Worm (Caenorhabditis elegans): ENCODE measurements around the gene tag-243.

tag-243 gene

DNA sequence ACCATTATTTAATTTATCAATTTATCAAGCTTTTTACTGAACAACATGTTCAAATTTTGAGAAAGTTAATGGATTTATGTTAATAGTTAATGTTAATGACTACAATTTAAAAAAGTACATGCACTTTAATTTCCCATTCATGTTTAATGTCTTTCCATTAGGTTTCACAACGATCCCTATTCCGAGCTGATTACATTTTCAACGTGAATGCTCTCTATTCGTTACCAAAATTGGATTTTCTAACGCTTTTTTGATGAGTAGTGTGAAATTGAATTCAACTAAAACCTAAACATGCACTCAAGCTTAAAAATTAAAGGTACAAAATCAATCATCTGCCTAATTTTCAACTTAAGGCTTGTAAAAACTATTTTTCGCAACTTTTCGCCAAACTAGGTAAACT, 30.9 kb downstream of the tag-243 start:
- TF ChIP-seq nhr-28 (tag; optimal IDR thresholded peaks at IDR 0.05) = no peak
- peak; percentile 40 for TF ChIP-seq ces-1 (GFP tag; optimal IDR thresholded peaks at IDR 0.05)
- peak; percentile 47 for TF ChIP-seq lin-14 (GFP tag; optimal IDR thresholded peaks at IDR 0.05)
- TF ChIP-seq mab-9 (GFP tag; IDR thresholded peaks at IDR 0.05) = no peak

ce11 chrIII:4656415-4656814, 31.8 kb downstream of the tag-243 start:
- TF ChIP-seq ztf-4 (tag; optimal IDR thresholded peaks at IDR 0.05) (no peak), skn-1 (tag; optimal IDR thresholded peaks at IDR 0.05) (peak; percentile 36), sptf-1 (tag; optimal IDR thresholded peaks at IDR 0.05) (no peak), ces-1 (GFP tag; optimal IDR thresholded peaks at IDR 0.05) (no peak), irx-1 (tag; optimal IDR thresholded peaks at IDR 0.05) (peak; percentile 35), mab-9 (GFP tag; IDR thresholded peaks at IDR 0.05) (0 out of 2 replicates have a peak, but pooled peaks have one; percentile 8), nhr-71 (tag; optimal IDR thresholded peaks at IDR 0.05) (peak; percentile 62), blmp-1 (tag; optimal IDR thresholded peaks at IDR 0.05) (no peak), lin-39 (tag; optimal IDR thresholded peaks at IDR 0.05) (no peak), nhr-12 (tag; optimal IDR thresholded peaks at IDR 0.05) (no peak), jun-1 (tag; optimal IDR thresholded peaks at IDR 0.05) (no peak), dsc-1 (tag; optimal IDR thresholded peaks at IDR 0.05) (no peak), mep-1 (tag; optimal IDR thresholded peaks at IDR 0.05) (peak; percentile 41), Y116A8C.19 (tag; optimal IDR thresholded peaks at IDR 0.05; ENCODE audit: borderline replicate concordance) (no peak), lin-14 (GFP tag; optimal IDR thresholded peaks at IDR 0.05) (peak; percentile 92), ceh-8 (GFP tag; optimal IDR thresholded peaks at IDR 0.05) (no peak), nhr-11 (tag; optimal IDR thresholded peaks at IDR 0.05) (no peak), snu-23 (GFP tag; optimal IDR thresholded peaks at IDR 0.05) (peak; percentile 58), hpl-2 (GFP tag; optimal IDR thresholded peaks at IDR 0.05) (no peak), ceh-82 (tag; optimal IDR thresholded peaks at IDR 0.05) (peak; percentile 51 to 67 (median 53)), ceh-88 (GFP tag; IDR thresholded peaks at IDR 0.05) (no peak), nhr-28 (tag; optimal IDR thresholded peaks at IDR 0.05) (no peak), hlh-4 (tag; optimal IDR thresholded peaks at IDR 0.05) (no peak), lin-13 (GFP tag; optimal IDR thresholded peaks at IDR 0.05) (no peak), mef-2 (tag; optimal IDR thresholded peaks at IDR 0.05) (no peak), elt-2 (tag; optimal IDR thresholded peaks at IDR 0.05) (no peak), egl-27 (tag; optimal IDR thresholded peaks at IDR 0.05) (no peak), F16B12.6 (tag; optimal IDR thresholded peaks at IDR 0.05) (no peak), ztf-11 (tag; optimal IDR thresholded peaks at IDR 0.05) (no peak), unc-130 (tag; optimal IDR thresholded peaks at IDR 0.05) (no peak), zag-1 (tag; optimal IDR thresholded peaks at IDR 0.05) (no peak), dpl-1 (GFP tag; optimal IDR thresholded peaks at IDR 0.05) (peak in 1 of 3 experiments; percentile 8), egl-13 (tag; optimal IDR thresholded peaks at IDR 0.05) (no peak), tbx-2 (tag; optimal IDR thresholded peaks at IDR 0.05) (peak; percentile 62), ama-1 (optimal IDR thresholded peaks at IDR 0.05) (no peak), aha-1 (tag; optimal IDR thresholded peaks at IDR 0.05) (no peak), nhr-20 (tag; optimal IDR thresholded peaks at IDR 0.05) (no peak), elt-3 (tag; optimal IDR thresholded peaks at IDR 0.05) (no peak), efl-1 (optimal IDR thresholded peaks at IDR 0.05) (peak; percentile 31 to 40), efl-1 (GFP tag; optimal IDR thresholded peaks at IDR 0.05 in 1 of 2) (peak in 1 of 2 experiments; percentile 11), rnt-1 (tag; optimal IDR thresholded peaks at IDR 0.05) (peak; percentile 13), fkh-4 (tag; optimal IDR thresholded peaks at IDR 0.05; ENCODE audit: borderline replicate concordance) (no peak), unc-98 (GFP tag; IDR thresholded peaks at IDR 0.05) (no peak), alr-1 (tag; optimal IDR thresholded peaks at IDR 0.05; ENCODE audit: borderline replicate concordance) (no peak), grh-1 (GFP tag; IDR thresholded peaks at IDR 0.05) (no peak), nhr-84 (tag; optimal IDR thresholded peaks at IDR 0.05) (no peak), nhr-237 (tag; optimal IDR thresholded peaks at IDR 0.05) (no peak), efl-3 (GFP tag; optimal IDR thresholded peaks at IDR 0.05) (no peak), nhr-77 (tag; optimal IDR thresholded peaks at IDR 0.05) (no peak), aly-2 (tag; optimal IDR thresholded peaks at IDR 0.05) (no peak), nhr-19 (GFP tag; conservative IDR thresholded peaks at IDR 0.05) (0 out of 2 replicates have a peak, but pooled peaks have one; percentile 3)

Measured in whole organism, L1 larva.